Fruit fly (Drosophila melanogaster) whole organism, wandering third instar larva: ENCODE data around the gene spi.
A peak's percentile ranks its signal among the peaks of the same experiment; 100 is the strongest.

Source experiments
- Abd-B ChIP-seq: fragments of >200 bp; optimal IDR thresholded peaks from 2 replicates; lab custom pipeline; 2017; ENCODE audit warnings: missing biosample characterization, missing genetic modification characterization
- CG9705 ChIP-seq: fragments of 200-800 bp; sonication (Bioruptor generic); optimal IDR thresholded peaks from 2 replicates; lab custom pipeline; 2018; ENCODE audit warnings: missing biosample characterization, mild to moderate bottlenecking, missing genetic modification characterization
- CrebA ChIP-seq: fragments of 200-800 bp; sonication (Bioruptor generic); optimal IDR thresholded peaks from 2 replicates; lab custom pipeline; 2016; ENCODE audit warnings: missing biosample characterization, mild to moderate bottlenecking, missing genetic modification characterization, borderline replicate concordance
- Dfd ChIP-seq: fragments of >200 bp; optimal IDR thresholded peaks from 2 replicates; lab custom pipeline; 2017; ENCODE audit warnings: missing biosample characterization, missing genetic modification characterization
- Dif ChIP-seq: fragments of 200-275, 200-300 bp; sonication (Bioruptor generic); optimal IDR thresholded peaks from 2 replicates; lab custom pipeline; 2018; ENCODE audit warnings: missing biosample characterization, missing genetic modification characterization; ENCODE audit not compliant: partially characterized antibody
- GATAd ChIP-seq: sonication (Bioruptor generic); optimal IDR thresholded peaks from 2 replicates; lab custom pipeline; 2016; ENCODE audit warnings: missing biosample characterization, missing genetic modification characterization
- HLH106 ChIP-seq: fragments of 200-800 bp; optimal IDR thresholded peaks from 3 replicates; lab custom pipeline; 2019; ENCODE audit warnings: missing biosample characterization, mild to moderate bottlenecking, missing genetic modification characterization, moderate library complexity
- Hnf4 ChIP-seq: fragments of 200-800 bp; sonication (Bioruptor generic); optimal IDR thresholded peaks from 2 replicates; lab custom pipeline; 2016; ENCODE audit warnings: missing biosample characterization, mild to moderate bottlenecking, missing genetic modification characterization
- Hr78 ChIP-seq: fragments of >200 bp; optimal IDR thresholded peaks from 2 replicates; lab custom pipeline; 2017; ENCODE audit warnings: missing biosample characterization, missing genetic modification characterization
- Hr83 ChIP-seq: fragments of 200-300 bp; sonication (Bioruptor generic); optimal IDR thresholded peaks from 2 replicates; lab custom pipeline; 2016; ENCODE audit warnings: missing biosample characterization, mild to moderate bottlenecking, missing genetic modification characterization, moderate library complexity; ENCODE audit not compliant: poor library complexity, severe bottlenecking
- Jra ChIP-seq: sonication (Bioruptor generic); optimal IDR thresholded peaks from 2 replicates; lab custom pipeline; 2016; ENCODE audit warnings: missing biosample characterization, missing genetic modification characterization
- Mio ChIP-seq: sonication (Bioruptor generic); optimal IDR thresholded peaks from 2 replicates; lab custom pipeline; 2016; ENCODE audit warnings: missing biosample characterization, missing genetic modification characterization
- Myc ChIP-seq: fragments of >200 bp; optimal IDR thresholded peaks from 2 replicates; lab custom pipeline; 2017
- N ChIP-seq: fragments of >200 bp; optimal IDR thresholded peaks from 2 replicates; lab custom pipeline; 2018; ENCODE audit warnings: missing biosample characterization, missing external identifiers, missing genetic modification characterization
- OdsH ChIP-seq: fragments of 200-800 bp; sonication (Bioruptor generic); optimal IDR thresholded peaks from 2 replicates; lab custom pipeline; 2016; ENCODE audit warnings: missing biosample characterization, mild to moderate bottlenecking, missing genetic modification characterization
- Rel ChIP-seq, 2 experiments: fragments of 200-800 bp; sonication (Bioruptor generic) in 1 of 2; optimal IDR thresholded peaks; 2 replicates in 1 of 2; 3 replicates in 1 of 2; lab custom pipeline; 2016 to 2019; ENCODE audit warnings: mild to moderate bottlenecking in 2 of 2, missing biosample characterization in 2 of 2, missing genetic modification characterization in 2 of 2, moderate library complexity in 1 of 2
- Sp1 ChIP-seq: fragments of 200-800 bp; sonication (Bioruptor generic); optimal IDR thresholded peaks from 3 replicates; lab custom pipeline; 2019; ENCODE audit warnings: missing biosample characterization, mild to moderate bottlenecking, missing genetic modification characterization, moderate library complexity
- Vsx2 ChIP-seq: fragments of 200-300, 225-300 bp; sonication (Bioruptor generic); optimal IDR thresholded peaks from 2 replicates; lab custom pipeline; 2018; ENCODE audit warnings: missing biosample characterization, missing genetic modification characterization; ENCODE audit not compliant: partially characterized antibody
- br ChIP-seq: fragments of 200-800 bp; sonication (Bioruptor generic); optimal IDR thresholded peaks from 2 replicates; lab custom pipeline; 2016; ENCODE audit warnings: missing biosample characterization, missing genetic modification characterization
- brk ChIP-seq: fragments of 200-800 bp; sonication (Bioruptor generic); optimal IDR thresholded peaks from 2 replicates; lab custom pipeline; 2016; ENCODE audit warnings: missing biosample characterization, mild to moderate bottlenecking, missing genetic modification characterization
- dl ChIP-seq, 2 experiments: fragments of 175-275, 200-275 bp in 1 of 2; fragments of 200-275 bp in 1 of 2; sonication (Bioruptor generic); optimal IDR thresholded peaks; lab custom pipeline; 2018; ENCODE audit warnings: mild to moderate bottlenecking in 2 of 2, missing biosample characterization in 2 of 2, missing genetic modification characterization in 2 of 2, moderate library complexity in 2 of 2; ENCODE audit not compliant: partially characterized antibody in 2 of 2, insufficient read depth in 1 of 2
- dmrt93B ChIP-seq: fragments of 200-800 bp; sonication (Bioruptor generic); optimal IDR thresholded peaks from 2 replicates; lab custom pipeline; 2018; ENCODE audit warnings: missing biosample characterization, mild to moderate bottlenecking, missing genetic modification characterization
- dsf ChIP-seq: sonication (Bioruptor generic); optimal IDR thresholded peaks from 2 replicates; lab custom pipeline; 2016; ENCODE audit warnings: missing biosample characterization, missing genetic modification characterization, borderline replicate concordance
- ey ChIP-seq: fragments of 200-800 bp; sonication (Bioruptor generic); optimal IDR thresholded peaks from 2 replicates; lab custom pipeline; 2016; ENCODE audit warnings: missing biosample characterization, missing genetic modification characterization
- foxo ChIP-seq, 2 experiments: fragments of 200-800 bp; sonication (Bioruptor generic); optimal IDR thresholded peaks; 2 replicates in 1 of 2; 3 replicates in 1 of 2; lab custom pipeline; 2016 to 2017; ENCODE audit warnings: missing biosample characterization in 2 of 2, missing genetic modification characterization in 2 of 2
- fru ChIP-seq: fragments of 200-800 bp; sonication (Bioruptor generic); optimal IDR thresholded peaks from 3 replicates; lab custom pipeline; 2016; ENCODE audit warnings: missing biosample characterization, mild to moderate bottlenecking, missing genetic modification characterization
- h ChIP-seq: fragments of 200-800 bp; sonication (Bioruptor generic); optimal IDR thresholded peaks from 3 replicates; lab custom pipeline; 2016; ENCODE audit warnings: missing biosample characterization, mild to moderate bottlenecking, missing genetic modification characterization
- jim ChIP-seq: fragments of 175-275, 200-325 bp; sonication (Bioruptor generic); optimal IDR thresholded peaks from 2 replicates; lab custom pipeline; 2016; ENCODE audit warnings: missing biosample characterization, mild to moderate bottlenecking, missing genetic modification characterization
- lola ChIP-seq: fragments of >200 bp; optimal IDR thresholded peaks from 2 replicates; lab custom pipeline; 2017; ENCODE audit warnings: missing biosample characterization, missing genetic modification characterization
- pan ChIP-seq: fragments of >200 bp; optimal IDR thresholded peaks from 2 replicates; lab custom pipeline; 2017
- psq ChIP-seq: fragments of 200-800 bp; sonication (Bioruptor generic); optimal IDR thresholded peaks from 3 replicates; lab custom pipeline; 2017; ENCODE audit warnings: missing biosample characterization, mild to moderate bottlenecking, missing genetic modification characterization, moderate library complexity
- rgr ChIP-seq: fragments of 200-800 bp; sonication (Bioruptor generic); optimal IDR thresholded peaks from 3 replicates; lab custom pipeline; 2016; ENCODE audit warnings: missing biosample characterization, mild to moderate bottlenecking, missing genetic modification characterization
- sage ChIP-seq: fragments of 200-800 bp; sonication (Bioruptor generic); optimal IDR thresholded peaks from 2 replicates; lab custom pipeline; 2016; ENCODE audit warnings: missing biosample characterization, mild to moderate bottlenecking, missing genetic modification characterization
- sv ChIP-seq: fragments of 200-800 bp; sonication (Bioruptor generic); optimal IDR thresholded peaks from 3 replicates; lab custom pipeline; 2016; ENCODE audit warnings: missing biosample characterization, missing genetic modification characterization
- tai ChIP-seq: sonication (Bioruptor generic); optimal IDR thresholded peaks from 2 replicates; lab custom pipeline; 2016; ENCODE audit warnings: missing biosample characterization, missing genetic modification characterization
- usp ChIP-seq: fragments of >200 bp; optimal IDR thresholded peaks from 2 replicates; lab custom pipeline; 2017; ENCODE audit warnings: missing biosample characterization, missing genetic modification characterization
- woc ChIP-seq: sonication (Bioruptor generic); optimal IDR thresholded peaks from 2 replicates; lab custom pipeline; 2016; ENCODE audit warnings: missing biosample characterization, mild to moderate bottlenecking, missing genetic modification characterization

spi gene

dm6 chr2L:19579995-19580578, 3.0 kb upstream of the spi start, which contains the start of gene Pmvk:
Gene Pmvk, minus strand, starts transcription at chr2L:19580351.
- TF ChIP-seq N (GFP tag; lab: Kevin White, UChicago) (no peak), Rel (GFP tag; optimal IDR thresholded peaks at IDR 0.05; lab: Kevin White, UChicago) (no peak), Rel (tag; optimal IDR thresholded peaks at IDR 0.05; lab: Kevin White, UChicago) (peak; percentile 5)

dm6 chr2L:19576299-19576971, 680 bp downstream of the spi start:
- no peak for TF ChIP-seq Vsx2 (GFP tag; lab: Kevin White, UChicago)
- no peak for TF ChIP-seq brk
- peak; percentile 28 for TF ChIP-seq Abd-B (GFP tag; lab: Kevin White, UChicago)
- TF ChIP-seq N (GFP tag; lab: Kevin White, UChicago), result peak; percentile 85
- peak; percentile 71 for TF ChIP-seq Hr78 (GFP tag; lab: Kevin White, UChicago)
- no peak for TF ChIP-seq dl (GFP tag; optimal IDR thresholded peaks at IDR 0.05; lab: Kevin White, UChicago; ENCODE audit: insufficient read depth in 1 of 2, partially characterized antibody in 2 of 2)
- no peak for TF ChIP-seq Hnf4 (GFP tag; lab: Kevin White, UChicago)
- TF ChIP-seq Myc (lab: Kevin White, UChicago), result no peak
- no peak for TF ChIP-seq GATAd (GFP tag; lab: Kevin White, UChicago)
- peak; percentile 15 for TF ChIP-seq br (GFP tag; lab: Kevin White, UChicago)
- TF ChIP-seq rgr (GFP tag; lab: Kevin White, UChicago), result no peak
- TF ChIP-seq foxo (GFP tag; optimal IDR thresholded peaks at IDR 0.05; lab: Kevin White, UChicago), result no peak
- TF ChIP-seq psq (GFP tag; lab: Kevin White, UChicago), result no peak
- no peak for TF ChIP-seq sage (GFP tag; lab: Kevin White, UChicago)
- TF ChIP-seq lola (GFP tag; lab: Kevin White, UChicago), result no peak
- no peak for TF ChIP-seq Jra (GFP tag; lab: Kevin White, UChicago)
- no peak for TF ChIP-seq Dfd (GFP tag; lab: Kevin White, UChicago)
- no peak for TF ChIP-seq HLH106 (tag; lab: Kevin White, UChicago)
- TF ChIP-seq OdsH (GFP tag; lab: Kevin White, UChicago), result no peak
- TF ChIP-seq h, result peak; percentile 5
- no peak for TF ChIP-seq Dif (GFP tag; lab: Kevin White, UChicago)
- no peak for TF ChIP-seq dmrt93B (GFP tag; lab: Kevin White, UChicago)
- no peak for TF ChIP-seq fru (GFP tag; lab: Kevin White, UChicago)
- TF ChIP-seq jim (GFP tag; lab: Kevin White, UChicago), result no peak

- TF ChIP-seq lola (GFP tag; lab: Kevin White, UChicago) (no peak), sv (peak; percentile 96), sage (GFP tag; lab: Kevin White, UChicago) (peak; percentile 73), psq (GFP tag; lab: Kevin White, UChicago) (peak; percentile 87), Myc (lab: Kevin White, UChicago) (no peak), Rel (GFP tag; optimal IDR thresholded peaks at IDR 0.05; lab: Kevin White, UChicago) (no peak), Rel (tag; optimal IDR thresholded peaks at IDR 0.05; lab: Kevin White, UChicago) (peak; percentile 37), CrebA (GFP tag; lab: Kevin White, UChicago) (no peak), HLH106 (tag; lab: Kevin White, UChicago) (peak; percentile 95), N (GFP tag; lab: Kevin White, UChicago) (peak; percentile 61), dmrt93B (GFP tag; lab: Kevin White, UChicago) (peak; percentile 88), CG9705 (peak; percentile 86), brk (no peak), OdsH (GFP tag; lab: Kevin White, UChicago) (peak; percentile 92), woc (peak; percentile 94), fru (GFP tag; lab: Kevin White, UChicago) (peak; percentile 95), br (GFP tag; lab: Kevin White, UChicago) (peak; percentile 92), ey (GFP tag; lab: Kevin White, UChicago) (peak; percentile 94), dl (GFP tag; optimal IDR thresholded peaks at IDR 0.05; lab: Kevin White, UChicago; ENCODE audit: insufficient read depth in 1 of 2, partially characterized antibody in 2 of 2) (peak; percentile 68 to 95), Vsx2 (GFP tag; lab: Kevin White, UChicago) (no peak), rgr (GFP tag; lab: Kevin White, UChicago) (peak; percentile 92), Dfd (GFP tag; lab: Kevin White, UChicago) (no peak), dsf (GFP tag; lab: Kevin White, UChicago) (peak; percentile 72), Jra (GFP tag; lab: Kevin White, UChicago) (peak; percentile 67), Hnf4 (GFP tag; lab: Kevin White, UChicago) (peak; percentile 88), Sp1 (GFP tag; lab: Kevin White, UChicago) (peak; percentile 95), Dif (GFP tag; lab: Kevin White, UChicago) (peak; percentile 90), GATAd (GFP tag; lab: Kevin White, UChicago) (no peak), jim (GFP tag; lab: Kevin White, UChicago) (no peak), h (peak; percentile 93), pan (no peak), Abd-B (GFP tag; lab: Kevin White, UChicago) (no peak), Hr78 (GFP tag; lab: Kevin White, UChicago) (no peak), tai (GFP tag; lab: Kevin White, UChicago) (no peak), usp (no peak), Mio (GFP tag; lab: Kevin White, UChicago) (peak; percentile 26), Hr83 (GFP tag; lab: Kevin White, UChicago) (peak; percentile 24)
Observed at dm6 chr2L:19575626-19576298, 1.4 kb downstream of the spi start.
